Worm (Caenorhabditis elegans) whole organism, L4 larva: ENCODE results near the gene ZK742.3.

Experiments
- D1046.2 ChIP-seq: fragments of 200-800 bp; sonication (Bioruptor generic); IDR thresholded peaks from 2 replicates; pipeline ENCODE4 v1.3.6; 2022; ENCODE audit warnings: missing genetic modification characterization, missing compliant biosample characterization
- F10B5.3 ChIP-seq: sonication (generic microtip); optimal IDR thresholded peaks from 2 replicates; lab custom pipeline; 2016; ENCODE audit warnings: mild to moderate bottlenecking, missing genetic modification characterization, missing compliant biosample characterization
- F49E8.2 ChIP-seq: sonication (generic microtip); optimal IDR thresholded peaks from 2 replicates; lab custom pipeline; 2016; ENCODE audit warnings: missing compliant biosample characterization, mild to moderate bottlenecking, missing genetic modification characterization, borderline replicate concordance
- R02D3.7 ChIP-seq: fragments of 150-350 bp; sonication (generic microtip); optimal IDR thresholded peaks from 3 replicates; lab custom pipeline; 2014; ENCODE audit warnings: missing biosample characterization, missing genetic modification characterization
- T20F7.1 ChIP-seq: fragments of 200-800 bp; sonication (Bioruptor generic); optimal IDR thresholded peaks from 2 replicates; lab custom pipeline; 2018; ENCODE audit warnings: mild to moderate bottlenecking, missing genetic modification characterization, missing compliant biosample characterization
- T26A8.4 ChIP-seq: fragments of 200-800 bp; sonication (Bioruptor generic); IDR thresholded peaks from 2 replicates; pipeline ENCODE4 v1.3.6; 2022; ENCODE audit warnings: missing genetic modification characterization, missing compliant biosample characterization
- Y48G9A.11 ChIP-seq: fragments of 200-800 bp; sonication (Bioruptor generic); IDR thresholded peaks from 2 replicates; pipeline ENCODE4 v1.3.6; 2022; ENCODE audit warnings: missing genetic modification reagents, missing genetic modification characterization, missing compliant biosample characterization
- aly-2 ChIP-seq: sonication (generic microtip); optimal IDR thresholded peaks from 2 replicates; lab custom pipeline; 2018; ENCODE audit warnings: missing biosample characterization, missing genetic modification characterization
- arid-1 ChIP-seq: fragments of 200-800 bp; sonication (Bioruptor generic); conservative IDR thresholded peaks from 2 replicates; pipeline ENCODE4 v1.3.6; 2022; ENCODE audit warnings: missing genetic modification reagents, missing genetic modification characterization, missing compliant biosample characterization
- ceh-28 ChIP-seq: fragments of 150-350 bp; optimal IDR thresholded peaks from 2 replicates; lab custom pipeline; 2014; ENCODE audit warnings: missing biosample characterization, missing genetic modification reagents, missing genetic modification characterization
- ceh-32 ChIP-seq: sonication (generic microtip); optimal IDR thresholded peaks from 2 replicates; lab custom pipeline; 2016; ENCODE audit warnings: mild to moderate bottlenecking, missing genetic modification characterization, missing compliant biosample characterization; ENCODE audit not compliant: poor library complexity
- cey-2 ChIP-seq: sonication (generic microtip); optimal IDR thresholded peaks from 3 replicates; lab custom pipeline; 2017; ENCODE audit warnings: missing genetic modification characterization, mild to moderate bottlenecking, missing compliant biosample characterization, antibody characterized with exemption, borderline replicate concordance; ENCODE audit not compliant: insufficient read depth
- daf-12 ChIP-seq: fragments of 150-350 bp; optimal IDR thresholded peaks from 2 replicates; lab custom pipeline; 2014; ENCODE audit warnings: missing biosample characterization, missing genetic modification reagents, missing genetic modification characterization
- daf-16 ChIP-seq, 3 experiments: sonication (generic microtip); optimal IDR thresholded peaks; 2 replicates each; lab custom pipeline; 2016 to 2017; ENCODE audit warnings: missing genetic modification characterization in 3 of 3, missing genetic modification reagents in 3 of 3, mild to moderate bottlenecking in 2 of 3, missing compliant biosample characterization in 2 of 3, missing biosample characterization in 1 of 3, moderate library complexity in 1 of 3
- daf-19 ChIP-seq: fragments of 200-800 bp; sonication (Bioruptor generic); conservative IDR thresholded peaks from 2 replicates; pipeline ENCODE4 v1.3.6; 2022; ENCODE audit warnings: missing genetic modification characterization, missing compliant biosample characterization
- dmd-6 ChIP-seq: fragments of 200-800 bp; sonication (Bioruptor generic); IDR thresholded peaks from 2 replicates; pipeline ENCODE4 v1.3.6; 2022; ENCODE audit warnings: missing genetic modification reagents, missing genetic modification characterization, missing compliant biosample characterization
- dmd-9 ChIP-seq: fragments of 200-800 bp; sonication (Bioruptor generic); IDR thresholded peaks from 2 replicates; pipeline ENCODE4 v1.3.6; 2022; ENCODE audit warnings: missing genetic modification reagents, missing genetic modification characterization, missing compliant biosample characterization
- duxl-1 ChIP-seq: sonication (generic microtip); optimal IDR thresholded peaks from 2 replicates; lab custom pipeline; 2016; ENCODE audit warnings: mild to moderate bottlenecking, missing genetic modification characterization, moderate library complexity, missing compliant biosample characterization; ENCODE audit not compliant: poor library complexity
- dve-1 ChIP-seq: sonication (generic microtip); optimal IDR thresholded peaks from 2 replicates; lab custom pipeline; 2017; ENCODE audit warnings: antibody characterized with exemption, mild to moderate bottlenecking, missing genetic modification characterization, missing compliant biosample characterization; ENCODE audit not compliant: insufficient read depth
- egl-27 ChIP-seq: sonication (generic microtip); optimal IDR thresholded peaks from 3 replicates; lab custom pipeline; 2017; ENCODE audit warnings: missing biosample characterization, missing genetic modification reagents, missing genetic modification characterization
- fkh-10 ChIP-seq: fragments of 150-350 bp; optimal IDR thresholded peaks from 2 replicates; lab custom pipeline; 2014; ENCODE audit warnings: missing biosample characterization, missing genetic modification reagents, missing genetic modification characterization
- gei-8 ChIP-seq: fragments of 200-800 bp; sonication (Bioruptor generic); optimal IDR thresholded peaks from 2 replicates; lab custom pipeline; 2018; ENCODE audit warnings: mild to moderate bottlenecking, missing genetic modification characterization, missing compliant biosample characterization
- hmg-1.1 ChIP-seq: fragments of 200-800 bp; sonication (Bioruptor generic); IDR thresholded peaks from 2 replicates; pipeline ENCODE4 v1.3.6; 2022; ENCODE audit warnings: missing genetic modification reagents, missing genetic modification characterization, missing compliant biosample characterization
- lim-7 ChIP-seq: fragments of 200-800 bp; sonication (Bioruptor generic); IDR thresholded peaks from 2 replicates; pipeline ENCODE4 v1.3.6; 2022; ENCODE audit warnings: missing genetic modification characterization, missing compliant biosample characterization
- lin-39 ChIP-seq: fragments of 150-350 bp; optimal IDR thresholded peaks from 2 replicates; lab custom pipeline; 2014; ENCODE audit warnings: missing biosample characterization, missing genetic modification reagents, missing genetic modification characterization
- madf-5 ChIP-seq, 2 experiments: fragments of 200-800 bp; sonication (Bioruptor generic); IDR thresholded peaks; 2 replicates each; pipeline ENCODE4 v1.3.6; 2022; ENCODE audit warnings: missing compliant biosample characterization in 2 of 2, missing genetic modification characterization in 2 of 2
- mdl-1 ChIP-seq, 2 experiments: fragments of 150-350 bp in 1 of 2; sonication (generic microtip) in 1 of 2; optimal IDR thresholded peaks; 2 replicates each; lab custom pipeline; 2014 to 2017; ENCODE audit warnings: missing biosample characterization in 2 of 2, missing genetic modification characterization in 2 of 2
- mxl-2 ChIP-seq: fragments of 200-800 bp; sonication (Bioruptor generic); conservative IDR thresholded peaks from 2 replicates; pipeline ENCODE4 v1.3.6; 2022; ENCODE audit warnings: missing genetic modification reagents, missing genetic modification characterization, missing compliant biosample characterization
- nhr-10 ChIP-seq: fragments of 150-350 bp; optimal IDR thresholded peaks from 2 replicates; lab custom pipeline; 2014; ENCODE audit warnings: missing biosample characterization, missing genetic modification characterization
- nhr-102 ChIP-seq: sonication (generic microtip); optimal IDR thresholded peaks from 2 replicates; lab custom pipeline; 2016; ENCODE audit warnings: mild to moderate bottlenecking, missing genetic modification characterization, moderate library complexity, missing compliant biosample characterization
- nhr-111 ChIP-seq: fragments of 200-800 bp; sonication (Bioruptor generic); optimal IDR thresholded peaks from 2 replicates; lab custom pipeline; 2018; ENCODE audit warnings: mild to moderate bottlenecking, missing genetic modification characterization, missing compliant biosample characterization
- nhr-237 ChIP-seq: sonication (generic microtip); optimal IDR thresholded peaks from 2 replicates; lab custom pipeline; 2017; ENCODE audit warnings: missing biosample characterization, missing genetic modification characterization
- nhr-25 ChIP-seq: sonication (generic microtip); optimal IDR thresholded peaks from 2 replicates; lab custom pipeline; 2017; ENCODE audit warnings: missing genetic modification characterization, mild to moderate bottlenecking, missing compliant biosample characterization, antibody characterized with exemption, moderate library complexity, borderline replicate concordance; ENCODE audit not compliant: insufficient read depth
- nhr-42 ChIP-seq: fragments of 200-800 bp; sonication (Bioruptor generic); IDR thresholded peaks from 2 replicates; pipeline ENCODE4 v1.3.6; 2022; ENCODE audit warnings: missing genetic modification characterization, missing compliant biosample characterization
- nhr-48 ChIP-seq: sonication (generic microtip); optimal IDR thresholded peaks from 2 replicates; lab custom pipeline; 2016; ENCODE audit warnings: mild to moderate bottlenecking, missing genetic modification characterization, missing compliant biosample characterization
- nhr-76 ChIP-seq: fragments of 150-350 bp; optimal IDR thresholded peaks from 2 replicates; lab custom pipeline; 2014; ENCODE audit warnings: missing biosample characterization, missing genetic modification characterization
- pqm-1 ChIP-seq: sonication (generic microtip); optimal IDR thresholded peaks from 2 replicates; lab custom pipeline; 2017; ENCODE audit warnings: missing biosample characterization, missing genetic modification characterization
- rbr-2 ChIP-seq: sonication (generic microtip); optimal IDR thresholded peaks from 2 replicates; lab custom pipeline; 2016; ENCODE audit warnings: missing genotype, missing genetic modification characterization, missing compliant biosample characterization
- saeg-2 ChIP-seq: fragments of 200-800 bp; sonication (Bioruptor generic); IDR thresholded peaks from 2 replicates; pipeline ENCODE4 v1.3.6; 2022; ENCODE audit warnings: missing genetic modification reagents, missing genetic modification characterization, missing compliant biosample characterization
- sdz-12 ChIP-seq: fragments of 200-800 bp; sonication (Bioruptor generic); optimal IDR thresholded peaks from 2 replicates; lab custom pipeline; 2018; ENCODE audit warnings: mild to moderate bottlenecking, missing genetic modification characterization, missing compliant biosample characterization
- set-16 ChIP-seq: fragments of 200-800 bp; sonication (Bioruptor generic); IDR thresholded peaks from 2 replicates; pipeline ENCODE4 v1.3.6; 2022; ENCODE audit warnings: missing genetic modification reagents, missing genetic modification characterization, missing compliant biosample characterization
- snpc-1.2 ChIP-seq: fragments of 200-800 bp; sonication (Bioruptor generic); IDR thresholded peaks from 2 replicates; pipeline ENCODE4 v1.3.6; 2022; ENCODE audit warnings: missing genetic modification reagents, missing genetic modification characterization, missing compliant biosample characterization
- snpc-4 ChIP-seq: fragments of 150-350 bp; optimal IDR thresholded peaks from 2 replicates; lab custom pipeline; 2014; ENCODE audit warnings: missing biosample characterization, missing genetic modification characterization
- tag-97 ChIP-seq: fragments of 200-800 bp; sonication (Bioruptor generic); IDR thresholded peaks from 2 replicates; pipeline ENCODE4 v1.3.6; 2022; ENCODE audit warnings: missing genetic modification characterization, missing compliant biosample characterization
- unc-39 ChIP-seq: sonication (generic microtip); optimal IDR thresholded peaks from 2 replicates; lab custom pipeline; 2017; ENCODE audit warnings: missing biosample characterization, missing genetic modification characterization
- vab-7 ChIP-seq: fragments of 200-800 bp; sonication (Bioruptor generic); IDR thresholded peaks from 2 replicates; pipeline ENCODE4 v1.3.6; 2022; ENCODE audit warnings: missing genetic modification reagents, missing genetic modification characterization, missing compliant biosample characterization
- zip-11 ChIP-seq: fragments of 200-800 bp; sonication (Bioruptor generic); IDR thresholded peaks from 2 replicates; pipeline ENCODE4 v1.3.6; 2022; ENCODE audit warnings: missing genetic modification characterization, missing compliant biosample characterization
- zip-2 ChIP-seq: fragments of 150-350 bp; optimal IDR thresholded peaks from 2 replicates; lab custom pipeline; 2014; ENCODE audit warnings: missing biosample characterization, missing genetic modification characterization
- ztf-7 ChIP-seq: fragments of 150-350 bp; optimal IDR thresholded peaks from 2 replicates; lab custom pipeline; 2014; ENCODE audit warnings: missing biosample characterization, missing genetic modification characterization

The ZK742.3 gene

DNA sequence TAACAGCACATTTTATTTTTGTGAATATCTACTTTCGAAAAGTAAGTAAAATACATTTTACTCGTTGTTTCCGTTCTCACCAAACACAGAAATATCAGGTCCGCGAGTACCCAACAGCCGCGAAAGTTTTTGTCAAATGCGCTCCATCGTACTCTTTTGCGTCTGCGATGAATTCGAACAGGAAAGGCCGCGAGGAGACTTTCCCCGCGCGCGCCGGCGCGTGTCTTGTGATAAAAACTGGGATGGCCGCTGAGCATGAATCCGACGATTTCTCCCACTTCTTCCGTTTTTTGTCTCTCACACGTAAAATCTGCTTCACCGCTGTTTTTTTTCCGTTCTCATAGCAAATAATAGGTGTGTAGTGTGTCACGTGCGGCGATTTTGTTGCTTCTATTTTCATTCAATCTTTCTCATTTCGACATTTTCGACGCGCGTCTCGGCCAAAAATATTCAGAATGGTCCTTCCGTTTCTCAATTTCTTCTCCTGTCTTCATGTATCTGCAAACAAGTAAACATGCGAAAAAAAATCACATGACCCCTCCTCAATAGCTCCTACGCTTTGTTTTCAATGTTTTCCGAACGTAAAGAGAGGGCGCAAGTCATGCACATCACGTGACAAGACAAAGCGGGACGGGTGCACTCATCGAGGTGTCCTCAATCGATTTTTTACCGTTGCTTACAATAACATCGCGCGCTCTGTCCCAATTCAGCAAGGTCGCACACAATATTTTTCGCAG lies 5.5 kb downstream of the ZK742.3 start, which contains the start of gene uvs-1 (continued):
- TF ChIP-seq ceh-32 (tag; lab: Kevin White, UChicago) (no peak), sdz-12 (GFP tag; lab: Kevin White, UChicago) (no peak), nhr-111 (no peak), arid-1 (GFP tag; lab: Robert Waterston, UW) (no peak), zip-2 (tag; lab: Kevin White, UChicago) (no peak), F49E8.2 (tag; lab: Kevin White, UChicago) (no peak), F10B5.3 (tag; lab: Kevin White, UChicago) (no peak), nhr-10 (tag; lab: Kevin White, UChicago) (no peak), cey-2 (tag; lab: Kevin White, UChicago) (no peak), daf-16 (GFP tag; optimal IDR thresholded peaks at IDR 0.05; lab: Kevin White, UChicago) (peak in 1 of 2 experiments; percentile 69), daf-16 (tag; optimal IDR thresholded peaks at IDR 0.05; lab: Kevin White, UChicago) (peak; percentile 81), ztf-7 (tag; lab: Kevin White, UChicago) (no peak), nhr-237 (tag; lab: Kevin White, UChicago) (no peak), pqm-1 (tag; lab: Kevin White, UChicago) (no peak), dmd-6 (no peak), hmg-1.1 (GFP tag; lab: Robert Waterston, UW) (peak; percentile 38; the same call in 1 of the 2 replicates), nhr-42 (GFP tag; lab: Robert Waterston, UW) (no peak), egl-27 (tag; lab: Kevin White, UChicago) (no peak), nhr-48 (peak; percentile 24), gei-8 (no peak), tag-97 (GFP tag; lab: Robert Waterston, UW) (no peak), saeg-2 (no peak), T26A8.4 (GFP tag; lab: Robert Waterston, UW) (no peak), lim-7 (GFP tag; lab: Robert Waterston, UW) (no peak), mxl-2 (GFP tag; lab: Robert Waterston, UW) (no peak), dmd-9 (GFP tag; lab: Robert Waterston, UW) (no peak), madf-5 (GFP tag; IDR thresholded peaks at IDR 0.05; lab: Robert Waterston, UW) (no peak), zip-11 (no peak), nhr-25 (tag; lab: Kevin White, UChicago) (no peak), duxl-1 (tag; lab: Kevin White, UChicago) (peak; percentile 12), daf-19 (GFP tag; lab: Robert Waterston, UW) (no peak), unc-39 (tag; lab: Kevin White, UChicago) (no peak), D1046.2 (GFP tag; lab: Robert Waterston, UW) (no peak), ceh-28 (tag; lab: Kevin White, UChicago) (peak; percentile 9), snpc-4 (tag; lab: Kevin White, UChicago) (no peak), aly-2 (no peak), mdl-1 (tag; optimal IDR thresholded peaks at IDR 0.05; lab: Kevin White, UChicago) (peak; percentile 46 to 80), vab-7 (GFP tag; lab: Robert Waterston, UW) (no peak), fkh-10 (GFP tag; lab: Kevin White, UChicago) (peak; percentile 8), Y48G9A.11 (GFP tag; lab: Robert Waterston, UW) (no peak), daf-12 (tag; lab: Kevin White, UChicago) (no peak), snpc-1.2 (GFP tag; lab: Robert Waterston, UW) (no peak), R02D3.7 (no peak), nhr-102 (tag; lab: Kevin White, UChicago) (no peak), nhr-76 (tag; lab: Kevin White, UChicago) (no peak), T20F7.1 (GFP tag; lab: Kevin White, UChicago) (no peak), rbr-2 (no peak), lin-39 (tag; lab: Kevin White, UChicago) (no peak), set-16 (GFP tag; lab: Robert Waterston, UW) (no peak), dve-1 (tag; lab: Kevin White, UChicago) (no peak)
